Worm (Caenorhabditis elegans): Measurements from ENCODE around the gene Y73F8A.5.

The Y73F8A.5 gene

ce11 chrIV:15259548-15259947 is at the start of gene Y73F8A.5:
Y73F8A.5 (plus strand) TSS chrIV:15259868.
- TF ChIP-seq unc-62 (GFP tag; optimal IDR thresholded peaks at IDR 0.05): no peak

- TF ChIP-seq unc-62 (GFP tag; optimal IDR thresholded peaks at IDR 0.05): no peak
These were observed 49.2 kb upstream of the Y73F8A.5 start for ce11 chrIV:15210482-15210881.

ce11 chrIV:15214694-15215093 is 45.0 kb upstream of the Y73F8A.5 start:
- TF ChIP-seq unc-62 (GFP tag; optimal IDR thresholded peaks at IDR 0.05): no peak

- TF ChIP-seq unc-62 (GFP tag; optimal IDR thresholded peaks at IDR 0.05): no peak
These were observed 44.2 kb upstream of the Y73F8A.5 start, which contains the start of gene Y40H7A.10 for ce11 chrIV:15215470-15215869. Y40H7A.10 (minus strand) TSS chrIV:15215597.

ce11 chrIV:15220253-15220652 is 39.4 kb upstream of the Y73F8A.5 start, which contains the start of gene Y40H7A.11:
Y40H7A.11 (minus strand) TSS chrIV:15220353.
- TF ChIP-seq unc-62 (GFP tag; optimal IDR thresholded peaks at IDR 0.05): no peak

- TF ChIP-seq unc-62 (GFP tag; optimal IDR thresholded peaks at IDR 0.05): no peak
These were observed 25.4 kb upstream of the Y73F8A.5 start for ce11 chrIV:15234272-15234671.

- no peak for TF ChIP-seq unc-62 (GFP tag; optimal IDR thresholded peaks at IDR 0.05)
These were observed 24.6 kb upstream of the Y73F8A.5 start, which contains the start of gene pkd-2 for ce11 chrIV:15234943-15235605. pkd-2 (minus strand) TSS chrIV:15234993.

- TF ChIP-seq unc-62 (GFP tag; optimal IDR thresholded peaks at IDR 0.05): no peak
These were observed 23.8 kb upstream of the Y73F8A.5 start, which contains the start of gene lgc-52 for ce11 chrIV:15235856-15236255. lgc-52 (plus strand) TSS chrIV:15236123.

ce11 chrIV:15245655-15246054 is 14.0 kb upstream of the Y73F8A.5 start, which contains the start of gene Y73F8A.36:
Y73F8A.36 (plus strand) TSS chrIV:15245955.
- no peak for TF ChIP-seq unc-62 (GFP tag; optimal IDR thresholded peaks at IDR 0.05)

- TF ChIP-seq unc-62 (GFP tag; optimal IDR thresholded peaks at IDR 0.05): no peak
These were observed 8.6 kb upstream of the Y73F8A.5 start for ce11 chrIV:15251075-15251474.

- no peak for TF ChIP-seq unc-62 (GFP tag; optimal IDR thresholded peaks at IDR 0.05)
These were observed 7.5 kb upstream of the Y73F8A.5 start, which contains the start of gene srj-42 for ce11 chrIV:15252157-15252556. srj-42 (minus strand) TSS chrIV:15252257.

ce11 chrIV:15274063-15274462 is 14.4 kb downstream of the Y73F8A.5 start:
- TF ChIP-seq unc-62 (GFP tag; optimal IDR thresholded peaks at IDR 0.05): no peak

ce11 chrIV:15275363-15275854 is 15.7 kb downstream of the Y73F8A.5 start, which contains the start of gene ccg-1:
ccg-1 (minus strand) TSS chrIV:15275804.
- no peak for TF ChIP-seq unc-62 (GFP tag; optimal IDR thresholded peaks at IDR 0.05)

ce11 chrIV:15280219-15280618 is 20.6 kb downstream of the Y73F8A.5 start:
- no peak for TF ChIP-seq unc-62 (GFP tag; optimal IDR thresholded peaks at IDR 0.05)

ce11 chrIV:15283617-15284016 is 23.9 kb downstream of the Y73F8A.5 start:
- no peak for TF ChIP-seq unc-62 (GFP tag; optimal IDR thresholded peaks at IDR 0.05)

ce11 chrIV:15289508-15289907 is 29.8 kb downstream of the Y73F8A.5 start:
- TF ChIP-seq unc-62 (GFP tag; optimal IDR thresholded peaks at IDR 0.05): no peak

- TF ChIP-seq unc-62 (GFP tag; optimal IDR thresholded peaks at IDR 0.05): no peak
These were observed 31.5 kb downstream of the Y73F8A.5 start, which contains the start of gene pqn-90 for ce11 chrIV:15291162-15291561. pqn-90 (minus strand) TSS chrIV:15291262.

Data from whole organism, dauer.